Worm (Caenorhabditis elegans) whole organism, mixed stage, embryonic: ENCODE measurements around the gene ZK856.7.

Experiments
- ces-1 ChIP-seq: fragments of 150-350 bp; optimal IDR thresholded peaks from 2 replicates; lab custom pipeline; 2014; ENCODE audit warnings: missing biosample characterization, missing genetic modification reagents, missing genetic modification characterization
- cnd-1 ChIP-seq: fragments of 200-800 bp; sonication (Bioruptor generic); optimal IDR thresholded peaks from 2 replicates; lab custom pipeline; 2018; ENCODE audit warnings: mild to moderate bottlenecking, missing genetic modification characterization, missing compliant biosample characterization
- mep-1 ChIP-seq: fragments of 150-350 bp; optimal IDR thresholded peaks from 2 replicates; lab custom pipeline; 2017; ENCODE audit warnings: missing biosample characterization, missing genetic modification reagents, missing genetic modification characterization, inconsistent platforms
- sptf-1 ChIP-seq: sonication (generic microtip); optimal IDR thresholded peaks from 2 replicates; lab custom pipeline; 2017; ENCODE audit warnings: mild to moderate bottlenecking, missing genetic modification characterization, moderate library complexity, missing compliant biosample characterization
- unc-39 ChIP-seq: fragments of 150-350 bp; optimal IDR thresholded peaks from 2 replicates; lab custom pipeline; 2014; ENCODE audit warnings: missing biosample characterization, missing genetic modification characterization
- ztf-11 ChIP-seq: fragments of 150-350 bp; optimal IDR thresholded peaks from 2 replicates; lab custom pipeline; 2014; ENCODE audit warnings: missing biosample characterization, missing genetic modification characterization

DNA sequence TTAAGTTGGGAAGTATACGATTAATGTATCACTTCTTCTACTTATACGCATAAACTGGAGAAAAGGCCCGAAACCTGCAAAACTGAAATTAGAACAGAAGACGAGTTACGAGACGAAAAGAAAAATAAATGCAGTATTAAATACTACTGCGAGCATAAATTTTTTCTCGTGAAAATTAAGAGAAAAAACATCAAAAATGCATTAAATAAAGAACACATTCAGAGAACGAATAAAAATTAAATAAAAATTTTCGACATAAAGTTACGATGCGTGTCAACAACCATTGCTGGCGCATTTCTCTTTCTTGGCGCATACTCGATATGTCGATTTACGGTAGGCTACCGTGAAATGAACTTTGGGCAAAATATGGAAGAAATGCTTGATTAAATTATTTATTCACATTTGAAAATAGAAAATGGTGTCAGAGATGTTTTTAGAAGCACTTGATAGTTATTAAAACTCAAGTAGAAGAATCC, 3.0 kb downstream of the ZK856.7 start, which contains the start of the genes ZK856.19 and ZK856.11:
- TF ChIP-seq sptf-1 (tag; lab: Kevin White, UChicago) (no peak), cnd-1 (tag; lab: Kevin White, UChicago) (no peak), unc-39 (no peak), ces-1 (no peak), mep-1 (no peak), ztf-11 (tag; lab: Kevin White, UChicago) (no peak)
